Worm (Caenorhabditis elegans): Measurements from ENCODE around the gene C04F5.2.

DNA sequence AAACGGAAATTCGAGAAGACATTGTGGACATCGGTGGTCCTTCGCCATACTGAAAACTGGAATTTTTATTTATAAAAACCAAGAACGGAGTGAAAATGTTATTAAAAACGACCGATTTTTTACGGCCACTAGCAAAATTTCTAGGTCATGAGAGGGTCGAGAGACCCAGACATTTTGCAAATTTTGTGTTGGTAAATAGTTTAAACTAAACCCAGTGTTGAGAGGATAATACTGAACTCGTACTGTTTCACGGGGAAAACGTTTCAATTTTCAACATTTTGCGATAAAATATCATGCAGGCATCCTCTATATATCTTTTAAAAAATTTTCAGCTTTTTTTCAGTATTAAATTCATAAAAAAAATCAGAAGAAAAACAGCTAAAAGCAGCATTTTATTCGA lies 22.2 kb upstream of the C04F5.2 start, which contains the start of gene C04F5.9:
- TF ChIP-seq unc-62 (GFP tag; optimal IDR thresholded peaks at IDR 0.05) (no peak), Y53F4B.3 (GFP tag; IDR thresholded peaks at IDR 0.05) (no peak), F10E7.11 (tag; optimal IDR thresholded peaks at IDR 0.05) (no peak), pha-4 (tag; optimal IDR thresholded peaks at IDR 0.05) (no peak), ztf-22 (GFP tag; optimal IDR thresholded peaks at IDR 0.05) (no peak), ztf-3 (GFP tag; optimal IDR thresholded peaks at IDR 0.05) (no peak), rpc-1 (optimal IDR thresholded peaks at IDR 0.05) (no peak), rpc-1 (tag; optimal IDR thresholded peaks at IDR 0.05) (no peak), F37B4.10 (GFP tag; IDR thresholded peaks at IDR 0.05) (no peak), aptf-2 (GFP tag; conservative IDR thresholded peaks at IDR 0.05) (no peak), sea-2 (GFP tag; IDR thresholded peaks at IDR 0.05) (no peak), hmg-1.2 (GFP tag; IDR thresholded peaks at IDR 0.05) (no peak), nhr-120 (GFP tag; IDR thresholded peaks at IDR 0.05) (no peak)
